Fruit fly (Drosophila melanogaster) whole organism, prepupa: Measurements from ENCODE around the gene CG10445.

ENCODE experiments used
- Blimp-1 ChIP-seq: fragments of 200-800 bp; sonication (Bioruptor generic); optimal IDR thresholded peaks from 3 replicates; lab custom pipeline; 2017; ENCODE audit warnings: missing biosample characterization, missing genetic modification characterization, mild to moderate bottlenecking, moderate library complexity, missing genetic modification reagents
- CG10631 ChIP-seq: fragments of 200-800 bp; sonication (Bioruptor generic); optimal IDR thresholded peaks from 2 replicates; lab custom pipeline; 2016; ENCODE audit warnings: missing biosample characterization, missing genetic modification characterization
- CG10669 ChIP-seq: fragments of 200-800 bp; sonication (Bioruptor generic); optimal IDR thresholded peaks from 3 replicates; lab custom pipeline; 2018; ENCODE audit warnings: missing biosample characterization, mild to moderate bottlenecking, missing genetic modification characterization, moderate library complexity
- CG11294 ChIP-seq: fragments of 200-800 bp; sonication (Bioruptor generic); IDR thresholded peaks from 2 replicates; pipeline ENCODE4 v1.3.6; 2022; ENCODE audit warnings: missing biosample characterization, missing genetic modification characterization
- CG11762 ChIP-seq: fragments of 200-800 bp; sonication (Bioruptor generic); optimal IDR thresholded peaks from 3 replicates; lab custom pipeline; 2016; ENCODE audit warnings: missing biosample characterization, missing genetic modification characterization; ENCODE audit not compliant: insufficient read depth
- CG11902 ChIP-seq: fragments of 200-800 bp; sonication (Bioruptor generic); optimal IDR thresholded peaks from 3 replicates; lab custom pipeline; 2016; ENCODE audit warnings: missing biosample characterization, missing genetic modification characterization
- CG15336 ChIP-seq: fragments of 200-800 bp; sonication (Bioruptor generic); IDR thresholded peaks from 2 replicates; pipeline ENCODE4 v1.3.6; 2022; ENCODE audit warnings: missing biosample characterization, missing genetic modification characterization
- CG1621 ChIP-seq: fragments of 200-800 bp; sonication (Bioruptor generic); optimal IDR thresholded peaks from 3 replicates; lab custom pipeline; 2018; ENCODE audit warnings: missing biosample characterization, mild to moderate bottlenecking, missing genetic modification characterization
- CG31627 ChIP-seq: fragments of 200-800 bp; sonication (Bioruptor generic); optimal IDR thresholded peaks from 3 replicates; lab custom pipeline; 2016; ENCODE audit warnings: missing biosample characterization, missing genetic modification characterization
- CG32006 ChIP-seq: fragments of 200-800 bp; sonication (Bioruptor generic); optimal IDR thresholded peaks from 3 replicates; lab custom pipeline; 2017; ENCODE audit warnings: missing biosample characterization, mild to moderate bottlenecking, missing genetic modification characterization
- CG34406 ChIP-seq: fragments of 200-800 bp; sonication (Bioruptor generic); optimal IDR thresholded peaks from 3 replicates; lab custom pipeline; 2016; ENCODE audit warnings: missing biosample characterization, missing genetic modification characterization
- CG3919 ChIP-seq: fragments of 200-800 bp; sonication (Bioruptor generic); optimal IDR thresholded peaks from 3 replicates; lab custom pipeline; 2016; ENCODE audit warnings: missing biosample characterization, missing genetic modification characterization
- CG4318 ChIP-seq: fragments of 200-800 bp; sonication (Bioruptor generic); optimal IDR thresholded peaks from 3 replicates; lab custom pipeline; 2017; ENCODE audit warnings: missing biosample characterization, mild to moderate bottlenecking, missing genetic modification characterization
- CG6163 ChIP-seq: fragments of 200-800 bp; sonication (Bioruptor generic); IDR thresholded peaks from 3 replicates; pipeline ENCODE4 v1.3.6; 2022; ENCODE audit warnings: missing biosample characterization, missing genetic modification characterization
- CG6276 ChIP-seq: fragments of 200-800 bp; sonication (Bioruptor generic); optimal IDR thresholded peaks from 2 replicates; lab custom pipeline; 2017; ENCODE audit warnings: missing biosample characterization, mild to moderate bottlenecking, missing genetic modification characterization
- CG6792 ChIP-seq: fragments of 200-800 bp; sonication (Bioruptor generic); optimal IDR thresholded peaks from 3 replicates; lab custom pipeline; 2016; ENCODE audit warnings: missing biosample characterization, missing genetic modification characterization
- CG6808 ChIP-seq: fragments of 200-800 bp; sonication (Bioruptor generic); optimal IDR thresholded peaks from 3 replicates; lab custom pipeline; 2017; ENCODE audit warnings: missing biosample characterization, missing genetic modification characterization, mild to moderate bottlenecking, moderate library complexity, missing genetic modification reagents
- CG6854 ChIP-seq: fragments of 200-800 bp; sonication (Bioruptor generic); optimal IDR thresholded peaks from 2 replicates; lab custom pipeline; 2017; ENCODE audit warnings: missing biosample characterization, mild to moderate bottlenecking, missing genetic modification characterization
- CG7368 ChIP-seq: fragments of 200-800 bp; sonication (Bioruptor generic); optimal IDR thresholded peaks from 3 replicates; lab custom pipeline; 2016; ENCODE audit warnings: missing biosample characterization, missing genetic modification characterization
- CG8319 ChIP-seq: fragments of 200-800 bp; sonication (Bioruptor generic); optimal IDR thresholded peaks from 3 replicates; lab custom pipeline; 2016; ENCODE audit warnings: missing biosample characterization, missing genetic modification characterization
- CG8632 ChIP-seq: fragments of 200-800 bp; sonication (Bioruptor generic); optimal IDR thresholded peaks from 3 replicates; lab custom pipeline; 2016; ENCODE audit warnings: missing biosample characterization, missing genetic modification characterization
- CG9139 ChIP-seq: fragments of 200-800 bp; sonication (Bioruptor generic); optimal IDR thresholded peaks from 3 replicates; lab custom pipeline; 2017; ENCODE audit warnings: missing biosample characterization, mild to moderate bottlenecking, missing genetic modification characterization
- Eip75B ChIP-seq: fragments of 200-800 bp; sonication (Bioruptor generic); optimal IDR thresholded peaks from 3 replicates; lab custom pipeline; 2016; ENCODE audit warnings: missing biosample characterization, missing genetic modification characterization
- Eip93F ChIP-seq: fragments of 200-800 bp; sonication (Bioruptor generic); optimal IDR thresholded peaks from 2 replicates; lab custom pipeline; 2016; ENCODE audit warnings: missing biosample characterization, mild to moderate bottlenecking, missing genetic modification characterization
- Ets96B ChIP-seq: fragments of 200-800 bp; optimal IDR thresholded peaks from 2 replicates; lab custom pipeline; 2019; ENCODE audit warnings: missing biosample characterization, mild to moderate bottlenecking, missing genetic modification characterization, moderate library complexity
- Gug ChIP-seq: fragments of 200-800 bp; sonication (Bioruptor generic); IDR thresholded peaks from 2 replicates; pipeline ENCODE4 v1.3.6; 2022; ENCODE audit warnings: missing biosample characterization, missing genetic modification characterization
- Hr38 ChIP-seq: sonication (Bioruptor generic); optimal IDR thresholded peaks from 2 replicates; lab custom pipeline; 2016; ENCODE audit warnings: missing biosample characterization, missing genetic modification characterization
- Hr4 ChIP-seq: fragments of 200-800 bp; sonication (Bioruptor generic); optimal IDR thresholded peaks from 3 replicates; lab custom pipeline; 2016; ENCODE audit warnings: missing biosample characterization, missing genetic modification characterization
- Met ChIP-seq: fragments of 200-800 bp; sonication (Bioruptor generic); optimal IDR thresholded peaks from 3 replicates; lab custom pipeline; 2016; ENCODE audit warnings: missing biosample characterization, missing genetic modification characterization
- OdsH ChIP-seq: fragments of 200-800 bp; sonication (Bioruptor generic); optimal IDR thresholded peaks from 3 replicates; lab custom pipeline; 2016; ENCODE audit warnings: missing biosample characterization, missing genetic modification characterization
- Sox14 ChIP-seq: fragments of 200-800 bp; sonication (Bioruptor generic); optimal IDR thresholded peaks from 3 replicates; lab custom pipeline; 2016; ENCODE audit warnings: missing biosample characterization, missing genetic modification characterization
- Sox15 ChIP-seq: fragments of 200-800 bp; sonication (Bioruptor generic); optimal IDR thresholded peaks from 3 replicates; lab custom pipeline; 2016; ENCODE audit warnings: missing biosample characterization, missing genetic modification characterization
- achi ChIP-seq: fragments of 200-800 bp; sonication (Bioruptor generic); optimal IDR thresholded peaks from 3 replicates; lab custom pipeline; 2016; ENCODE audit warnings: missing biosample characterization, missing genetic modification characterization
- acj6 ChIP-seq: fragments of 200-800 bp; sonication (Bioruptor generic); optimal IDR thresholded peaks from 3 replicates; lab custom pipeline; 2016; ENCODE audit warnings: missing biosample characterization, missing genetic modification characterization
- cyc ChIP-seq: fragments of 200-800 bp; sonication (Bioruptor generic); optimal IDR thresholded peaks from 3 replicates; lab custom pipeline; 2016; ENCODE audit warnings: missing biosample characterization, missing genetic modification characterization
- dac ChIP-seq: fragments of 200-800 bp; sonication (Bioruptor generic); optimal IDR thresholded peaks from 2 replicates; lab custom pipeline; 2017; ENCODE audit warnings: missing biosample characterization, mild to moderate bottlenecking, missing genetic modification characterization
- eg ChIP-seq: fragments of 200-800 bp; sonication (Bioruptor generic); IDR thresholded peaks from 3 replicates; pipeline ENCODE4 v1.3.6; 2022; ENCODE audit warnings: missing biosample characterization, missing genetic modification characterization
- fd59A ChIP-seq: fragments of 200-800 bp; sonication (Bioruptor generic); optimal IDR thresholded peaks from 2 replicates; lab custom pipeline; 2017; ENCODE audit warnings: missing biosample characterization, mild to moderate bottlenecking, missing genetic modification characterization, missing genetic modification reagents
- fkh ChIP-seq: fragments of 200-800 bp; sonication (Bioruptor generic); optimal IDR thresholded peaks from 3 replicates; lab custom pipeline; 2017; ENCODE audit warnings: missing biosample characterization, mild to moderate bottlenecking, missing genetic modification characterization, moderate library complexity
- lz ChIP-seq: fragments of 200-800 bp; sonication (Bioruptor generic); optimal IDR thresholded peaks from 3 replicates; lab custom pipeline; 2016; ENCODE audit warnings: missing biosample characterization, missing genetic modification characterization
- net ChIP-seq: fragments of 200-800 bp; sonication (Bioruptor generic); optimal IDR thresholded peaks from 3 replicates; lab custom pipeline; 2016; ENCODE audit warnings: missing biosample characterization, missing genetic modification characterization
- pdm3 ChIP-seq: fragments of 200-800 bp; sonication (Bioruptor generic); optimal IDR thresholded peaks from 3 replicates; lab custom pipeline; 2016; ENCODE audit warnings: missing biosample characterization, missing genetic modification characterization
- salr ChIP-seq, 2 experiments: fragments of 200-800 bp; sonication (Bioruptor generic); optimal IDR thresholded peaks; 3 replicates each; lab custom pipeline; 2016 to 2018; ENCODE audit warnings: missing biosample characterization in 2 of 2, missing genetic modification characterization in 2 of 2, mild to moderate bottlenecking in 1 of 2
- spab ChIP-seq: fragments of 200-800 bp; sonication (Bioruptor generic); optimal IDR thresholded peaks from 2 replicates; lab custom pipeline; 2017; ENCODE audit warnings: missing biosample characterization, mild to moderate bottlenecking, missing genetic modification characterization, missing genetic modification reagents
- svp ChIP-seq: fragments of 200-800 bp; sonication (Bioruptor generic); peaks from one replicate; lab custom pipeline; 2016; ENCODE audit warnings: missing biosample characterization, missing genetic modification characterization
- topi ChIP-seq: fragments of 200-800 bp; sonication (Bioruptor generic); optimal IDR thresholded peaks from 3 replicates; lab custom pipeline; 2016; ENCODE audit warnings: missing biosample characterization, missing genetic modification characterization
- vri ChIP-seq: fragments of 200-800 bp; sonication (Bioruptor generic); optimal IDR thresholded peaks from 3 replicates; lab custom pipeline; 2016; ENCODE audit warnings: missing biosample characterization, mild to moderate bottlenecking, missing genetic modification characterization

The CG10445 gene

DNA sequence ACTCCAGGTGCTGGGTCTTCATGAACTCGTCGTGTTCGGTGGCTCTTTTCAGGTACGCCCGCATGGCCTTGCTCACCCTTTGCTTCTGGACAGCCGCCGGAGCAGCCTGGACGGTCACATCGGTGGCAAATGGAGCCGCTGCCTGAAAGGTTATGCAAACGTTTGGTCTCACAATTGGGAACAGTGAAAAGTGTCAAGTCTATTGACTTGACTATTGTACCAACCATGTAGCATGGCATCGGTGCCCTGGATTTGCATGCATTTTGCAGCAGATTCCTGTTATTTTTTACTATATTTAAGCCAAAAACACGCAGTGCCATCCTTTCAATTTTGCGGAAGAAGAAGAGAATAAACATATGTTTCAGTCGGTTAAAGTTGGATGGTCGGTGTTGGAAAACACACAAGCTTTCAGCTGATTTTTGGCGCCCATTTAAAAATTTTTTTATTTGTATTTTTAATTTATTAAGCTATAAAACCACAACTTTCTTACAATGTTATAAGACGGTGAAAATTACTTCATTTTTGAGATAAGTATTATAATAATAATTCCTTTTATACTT, 17.7 kb downstream of the CG10445 start, which contains the start of gene mRpS9:
mRpS9 (minus strand) TSS at position 355 of the 560 bp plus-strand sequence.
- TF ChIP-seq Met (GFP tag; lab: Kevin White, UChicago) (no peak), CG3919 (GFP tag; lab: Kevin White, UChicago) (no peak), CG8632 (GFP tag; lab: Kevin White, UChicago) (no peak), Gug (GFP tag; lab: Robert Waterston, UW) (no peak), CG10669 (GFP tag; lab: Kevin White, UChicago) (no peak), spab (GFP tag; lab: Kevin White, UChicago) (no peak), CG31627 (GFP tag; lab: Kevin White, UChicago) (no peak), CG6808 (no peak), CG6276 (GFP tag; lab: Kevin White, UChicago) (no peak), dac (no peak), fkh (no peak), CG4318 (no peak), CG15336 (GFP tag; lab: Robert Waterston, UW) (no peak), pdm3 (GFP tag; lab: Kevin White, UChicago) (no peak), Sox15 (GFP tag; lab: Kevin White, UChicago) (no peak), vri (no peak), cyc (GFP tag; lab: Kevin White, UChicago) (no peak), CG6854 (GFP tag; lab: Kevin White, UChicago) (no peak), OdsH (no peak), CG10631 (GFP tag; lab: Kevin White, UChicago) (no peak)

DNA sequence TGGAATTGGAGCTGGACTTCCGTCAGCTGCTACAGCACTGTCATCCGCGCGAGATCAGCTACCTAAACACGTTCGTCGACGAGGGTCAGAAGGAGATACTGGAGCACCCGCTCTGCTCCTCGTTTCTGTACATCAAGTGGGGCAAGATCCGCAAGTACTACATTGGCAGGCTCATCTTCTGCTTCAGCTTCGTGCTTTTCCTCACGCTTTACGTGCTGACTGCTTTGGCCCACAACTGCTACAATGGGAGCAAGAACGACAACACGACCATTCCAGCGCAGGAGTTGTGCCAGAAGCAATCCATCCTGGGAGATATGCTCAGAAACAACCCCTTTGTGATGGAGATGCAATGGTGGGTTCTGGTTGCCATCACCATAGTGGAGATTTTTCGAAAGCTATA, 20.8 kb downstream of the CG10445 start:
- TF ChIP-seq CG32006 (GFP tag; lab: Kevin White, UChicago) (no peak), dac (no peak), salr (GFP tag; optimal IDR thresholded peaks at IDR 0.05; lab: Kevin White, UChicago) (no peak), CG8319 (GFP tag; lab: Kevin White, UChicago) (no peak), CG4318 (no peak), CG34406 (GFP tag; lab: Kevin White, UChicago) (no peak), CG6792 (GFP tag; lab: Kevin White, UChicago) (no peak), Ets96B (tag; lab: Kevin White, UChicago) (no peak), CG6808 (no peak), Hr4 (GFP tag; lab: Kevin White, UChicago) (no peak), Eip93F (GFP tag; lab: Kevin White, UChicago) (no peak), CG11762 (no peak), Hr38 (no peak)

DNA sequence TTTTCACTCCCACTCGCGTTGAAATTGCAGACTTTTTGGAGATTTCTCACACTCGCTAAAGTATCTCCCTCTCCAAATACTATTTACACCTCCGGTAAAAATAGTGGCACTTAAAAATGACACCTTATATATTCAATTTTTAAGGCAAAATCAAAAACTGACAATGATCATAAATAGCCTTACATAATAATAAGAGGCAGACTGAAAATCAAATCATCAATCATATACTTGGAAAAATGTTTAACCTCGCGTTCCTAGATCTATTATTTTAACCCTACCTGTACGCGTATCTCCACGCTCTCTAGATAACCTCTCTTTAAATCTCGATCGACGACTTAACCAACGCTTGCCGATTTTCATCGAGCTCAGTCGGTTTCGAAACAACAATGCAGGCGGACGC, 24.6 kb downstream of the CG10445 start:
- TF ChIP-seq Sox14 (GFP tag; lab: Kevin White, UChicago) (no peak), acj6 (GFP tag; lab: Kevin White, UChicago) (peak; percentile 75), CG7368 (GFP tag; lab: Kevin White, UChicago) (peak; percentile 88), CG9139 (no peak), dac (peak; percentile 84), CG6276 (GFP tag; lab: Kevin White, UChicago) (no peak), CG32006 (GFP tag; lab: Kevin White, UChicago) (peak; percentile 92), CG11902 (GFP tag; lab: Kevin White, UChicago) (peak; percentile 69), CG15336 (GFP tag; lab: Robert Waterston, UW) (peak; percentile 98), CG8319 (GFP tag; lab: Kevin White, UChicago) (peak; percentile 85), CG11762 (peak; percentile 88), Sox15 (GFP tag; lab: Kevin White, UChicago) (peak; percentile 55), Blimp-1 (GFP tag; lab: Kevin White, UChicago) (no peak), Gug (GFP tag; lab: Robert Waterston, UW) (peak; percentile 89), CG6163 (GFP tag; lab: Robert Waterston, UW) (peak; percentile 95), Eip75B (GFP tag; lab: Kevin White, UChicago) (peak; percentile 90), Ets96B (tag; lab: Kevin White, UChicago) (peak; percentile 91), CG6792 (GFP tag; lab: Kevin White, UChicago) (no peak), fd59A (GFP tag; lab: Kevin White, UChicago) (peak; percentile 78), svp (GFP tag; lab: Kevin White, UChicago) (no peak), lz (GFP tag; lab: Kevin White, UChicago) (peak; percentile 62), CG11294 (GFP tag; lab: Robert Waterston, UW) (peak; percentile 81), eg (GFP tag; lab: Robert Waterston, UW) (peak; percentile 97), topi (GFP tag; lab: Kevin White, UChicago) (peak; percentile 49), cyc (GFP tag; lab: Kevin White, UChicago) (peak; percentile 55), achi (peak; percentile 85), Hr4 (GFP tag; lab: Kevin White, UChicago) (peak; percentile 93), CG6854 (GFP tag; lab: Kevin White, UChicago) (peak; percentile 36), CG1621 (tag; lab: Kevin White, UChicago) (peak; percentile 83), CG10631 (GFP tag; lab: Kevin White, UChicago) (peak; percentile 82), net (GFP tag; lab: Kevin White, UChicago) (peak; percentile 86)
